Fruit fly (Drosophila melanogaster): ENCODE data around the gene Pnn.

DNA sequence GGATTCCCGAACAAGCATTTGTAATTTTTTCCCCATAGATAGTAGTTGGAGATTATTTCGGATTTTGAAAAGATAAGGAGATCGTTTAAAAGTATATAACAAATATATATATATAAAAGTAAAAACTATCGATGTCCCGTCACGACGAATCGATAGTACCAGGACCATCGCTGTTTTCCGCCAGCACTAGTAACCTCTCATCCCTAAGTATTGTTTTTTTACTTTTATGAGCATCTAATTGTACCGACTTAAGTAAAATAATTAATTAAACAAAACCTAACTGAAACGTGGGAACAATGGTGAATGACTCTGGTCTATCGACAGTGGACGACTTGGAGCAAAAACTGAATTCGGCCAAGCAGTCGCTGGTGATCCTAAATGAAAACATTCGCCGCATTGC lies at the start of gene Pnn:
- TF ChIP-seq CG12768 (GFP tag; optimal IDR thresholded peaks at IDR 0.05) (no peak), bab1 (GFP tag; optimal IDR thresholded peaks at IDR 0.05) (no peak), CG7101 (tag; optimal IDR thresholded peaks at IDR 0.05) (peak; percentile 2), toe (GFP tag; optimal IDR thresholded peaks at IDR 0.05) (no peak), ovo (GFP tag; optimal IDR thresholded peaks at IDR 0.05) (no peak), CG5204 (GFP tag; optimal IDR thresholded peaks at IDR 0.05) (no peak), CG33017 (tag; optimal IDR thresholded peaks at IDR 0.05) (no peak), CG1620 (GFP tag; optimal IDR thresholded peaks at IDR 0.05) (no peak), CG11617 (GFP tag; optimal IDR thresholded peaks at IDR 0.05) (peak; percentile 10), kay (GFP tag; ENCODE audit: borderline replicate concordance) (peak; percentile 58)
